ENCODE assay signal across 2 fruit fly cellular contexts in the genomic region with DNA sequence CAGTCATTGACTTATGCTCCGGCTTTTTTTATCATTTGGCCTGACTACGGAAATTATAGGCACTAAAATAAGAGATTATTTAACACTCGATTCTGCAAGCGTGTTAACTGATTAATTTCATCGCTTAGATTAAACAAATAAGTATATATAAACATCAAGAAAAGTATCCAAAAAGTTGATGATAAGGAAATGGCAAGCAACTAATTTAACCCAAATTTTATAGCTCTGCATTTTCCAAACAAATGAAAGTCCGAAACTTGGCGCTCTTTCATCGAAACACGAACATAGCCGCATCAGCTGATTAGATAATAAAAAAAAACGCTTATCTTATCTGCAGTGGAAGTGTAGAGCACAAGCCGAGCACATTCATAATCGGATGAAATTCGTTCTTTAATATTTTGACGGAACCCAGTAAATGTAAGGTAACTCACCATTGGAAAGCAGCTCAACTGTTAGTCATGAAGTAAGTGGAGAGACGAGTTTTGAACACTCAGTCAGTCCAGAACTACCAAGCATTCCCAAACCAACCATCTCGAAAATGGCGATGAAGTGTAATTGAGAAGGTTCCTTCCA.
TF ChIP-seq lines count a peak whose summit lies in the region.

TSS of gene CG18480 (plus strand) at position 407 of the 573 bp plus-strand sequence.

TF ChIP-seq in whole organism, embryonic, 481 proteins besides CTCF, POLR2A, EP300 and RAD21 (continued from another document and continues in another):
- TF ChIP-seq CG42726 (GFP tag; IDR thresholded peaks at IDR 0.05; lab: Robert Waterston, UW; ENCODE audit: partially characterized antibody) (no peak), CG3847 (GFP tag; IDR thresholded peaks at IDR 0.05; lab: Robert Waterston, UW) (peak; percentile 36; the same call in 1 of the 2 replicates), CG11456 (GFP tag; IDR thresholded peaks at IDR 0.05; lab: Robert Waterston, UW) (peak; percentile 73; the same call in 2 of the 3 replicates), CG11398 (GFP tag; optimal IDR thresholded peaks at IDR 0.05; lab: Kevin White, UChicago) (peak; percentile 19), yki (optimal IDR thresholded peaks at IDR 0.05; lab: Kevin White, UChicago) (no peak), fd3F (GFP tag; optimal IDR thresholded peaks at IDR 0.05; lab: Kevin White, UChicago) (peak; percentile 18), CG11696 (GFP tag; IDR thresholded peaks at IDR 0.05; lab: Robert Waterston, UW) (0 out of 2 replicates have a peak, but pooled peaks have one; percentile 16), gem (tag; optimal IDR thresholded peaks at IDR 0.05; lab: Kevin White, UChicago) (peak; percentile 62), CG13296 (GFP tag; optimal IDR thresholded peaks at IDR 0.05; lab: Kevin White, UChicago) (peak; percentile 12), Optix (GFP tag; IDR thresholded peaks at IDR 0.05; lab: Robert Waterston, UW) (0 out of 3 replicates have a peak, but pooled peaks have one; percentile 47), hbn (GFP tag; IDR thresholded peaks at IDR 0.05; lab: Robert Waterston, UW; ENCODE audit: partially characterized antibody) (no peak), Gug (GFP tag; IDR thresholded peaks at IDR 0.05; lab: Robert Waterston, UW) (no peak; the same call in 3 of the 4 replicates), Jarid2 (GFP tag; optimal IDR thresholded peaks at IDR 0.05; lab: Kevin White, UChicago) (no peak), grn (GFP tag; optimal IDR thresholded peaks at IDR 0.05; lab: Kevin White, UChicago) (peak; percentile 58), HLH3B (GFP tag; IDR thresholded peaks at IDR 0.05; lab: Robert Waterston, UW) (0 out of 2 replicates have a peak, but pooled peaks have one; percentile 44), Myb (GFP tag; optimal IDR thresholded peaks at IDR 0.05; lab: Kevin White, UChicago) (peak; percentile 21), exex (tag; optimal IDR thresholded peaks at IDR 0.05; lab: Kevin White, UChicago) (peak; percentile 81), NfI (GFP tag; optimal IDR thresholded peaks at IDR 0.05; lab: Kevin White, UChicago) (peak; percentile 14), CG8359 (GFP tag; optimal IDR thresholded peaks at IDR 0.05; lab: Kevin White, UChicago; ENCODE audit: borderline replicate concordance) (no peak), CG18619 (GFP tag; optimal IDR thresholded peaks at IDR 0.05; lab: Kevin White, UChicago) (peak; percentile 28), CG15073 (GFP tag; optimal IDR thresholded peaks at IDR 0.05; lab: Kevin White, UChicago) (no peak), CG3281 (GFP tag; optimal IDR thresholded peaks at IDR 0.05; lab: Kevin White, UChicago) (peak; percentile 41), CG10543 (GFP tag; optimal IDR thresholded peaks at IDR 0.05; lab: Kevin White, UChicago) (peak; percentile 62), CG12071 (GFP tag; optimal IDR thresholded peaks at IDR 0.05; lab: Kevin White, UChicago) (peak; percentile 33), Ets97D (GFP tag; optimal IDR thresholded peaks at IDR 0.05; lab: Kevin White, UChicago) (no peak), CG10366 (GFP tag; IDR thresholded peaks at IDR 0.05; lab: Robert Waterston, UW) (peak; percentile 55), Pdp1 (GFP tag; optimal IDR thresholded peaks at IDR 0.05; lab: Kevin White, UChicago) (peak in 1 of 2 experiments; percentile 31), CG2875 (GFP tag; optimal IDR thresholded peaks at IDR 0.05; lab: Kevin White, UChicago) (no peak), CG6654 (GFP tag; optimal IDR thresholded peaks at IDR 0.05; lab: Kevin White, UChicago) (no peak), NFAT (GFP tag; IDR thresholded peaks at IDR 0.05; lab: Robert Waterston, UW) (peak; percentile 56), CG9932 (GFP tag; IDR thresholded peaks at IDR 0.05; lab: Robert Waterston, UW) (peak; percentile 65), CG18599 (GFP tag; optimal IDR thresholded peaks at IDR 0.05; lab: Kevin White, UChicago) (peak; percentile 82), CG17829 (tag; optimal IDR thresholded peaks at IDR 0.05; lab: Kevin White, UChicago) (no peak), ranshi (GFP tag; IDR thresholded peaks at IDR 0.05; lab: Robert Waterston, UW) (0 out of 2 replicates have a peak, but pooled peaks have one; percentile 29), CG13894 (tag; optimal IDR thresholded peaks at IDR 0.05; lab: Kevin White, UChicago) (peak; percentile 50), CG12155 (GFP tag; optimal IDR thresholded peaks at IDR 0.05; lab: Kevin White, UChicago) (peak; percentile 36), vfl (GFP tag; optimal IDR thresholded peaks at IDR 0.05; lab: Kevin White, UChicago) (no peak), pum (GFP tag; optimal IDR thresholded peaks at IDR 0.05; lab: Kevin White, UChicago) (peak; percentile 24), CG12219 (GFP tag; optimal IDR thresholded peaks at IDR 0.05; lab: Kevin White, UChicago) (peak; percentile 41), CG10654 (GFP tag; optimal IDR thresholded peaks at IDR 0.05; lab: Kevin White, UChicago) (peak; percentile 7), ken (GFP tag; IDR thresholded peaks at IDR 0.05; lab: Robert Waterston, UW) (peak; percentile 47; the same call in 1 of the 3 replicates), CG17385 (GFP tag; optimal IDR thresholded peaks at IDR 0.05; lab: Kevin White, UChicago) (peak; percentile 47), pb (GFP tag; optimal IDR thresholded peaks at IDR 0.05; lab: Kevin White, UChicago) (no peak), lab (GFP tag; optimal IDR thresholded peaks at IDR 0.05; lab: Kevin White, UChicago) (peak; percentile 82), wdn (GFP tag; IDR thresholded peaks at IDR 0.05; lab: Robert Waterston, UW) (0 out of 2 replicates have a peak, but pooled peaks have one; percentile 15), CG8089 (GFP tag; optimal IDR thresholded peaks at IDR 0.05; lab: Kevin White, UChicago) (no peak), dm (GFP tag; optimal IDR thresholded peaks at IDR 0.05; lab: Kevin White, UChicago) (peak; percentile 2), sug (tag; optimal IDR thresholded peaks at IDR 0.05; lab: Kevin White, UChicago) (no peak), CG2120 (GFP tag; optimal IDR thresholded peaks at IDR 0.05; lab: Kevin White, UChicago) (peak; percentile 85), sima (GFP tag; optimal IDR thresholded peaks at IDR 0.05; lab: Kevin White, UChicago) (no peak), Ravus (GFP tag; IDR thresholded peaks at IDR 0.05; lab: Robert Waterston, UW) (no peak), BtbVII (GFP tag; optimal IDR thresholded peaks at IDR 0.05; lab: Kevin White, UChicago) (no peak), nerfin-2 (GFP tag; IDR thresholded peaks at IDR 0.05; lab: Robert Waterston, UW; ENCODE audit: partially characterized antibody) (no peak), CG15601 (tag; optimal IDR thresholded peaks at IDR 0.05; lab: Kevin White, UChicago) (no peak), Sox102F (GFP tag; optimal IDR thresholded peaks at IDR 0.05; lab: Kevin White, UChicago) (peak; percentile 30), az2 (GFP tag; optimal IDR thresholded peaks at IDR 0.05; lab: Kevin White, UChicago) (peak; percentile 46), CG17328 (GFP tag; IDR thresholded peaks at IDR 0.05; lab: Robert Waterston, UW) (no peak), fru (optimal IDR thresholded peaks at IDR 0.05; lab: Kevin White, UChicago) (no peak), CG6765 (GFP tag; optimal IDR thresholded peaks at IDR 0.05; lab: Kevin White, UChicago) (no peak), CG6254 (GFP tag; optimal IDR thresholded peaks at IDR 0.05; lab: Kevin White, UChicago) (no peak)

TF ChIP-seq in whole organism, wandering third instar larva, 38 proteins besides CTCF, POLR2A, EP300 and RAD21 (continued from another document):
- TF ChIP-seq Dif (GFP tag; optimal IDR thresholded peaks at IDR 0.05; lab: Kevin White, UChicago; ENCODE audit: partially characterized antibody) (no peak), h (GFP tag; optimal IDR thresholded peaks at IDR 0.05; lab: Kevin White, UChicago) (peak; percentile 79), Jra (GFP tag; optimal IDR thresholded peaks at IDR 0.05; lab: Kevin White, UChicago) (peak; percentile 64), Dfd (GFP tag; optimal IDR thresholded peaks at IDR 0.05; lab: Kevin White, UChicago) (no peak), CrebA (GFP tag; optimal IDR thresholded peaks at IDR 0.05; lab: Kevin White, UChicago; ENCODE audit: borderline replicate concordance) (no peak), psq (GFP tag; optimal IDR thresholded peaks at IDR 0.05; lab: Kevin White, UChicago) (no peak)
